Worm (Caenorhabditis elegans): Measurements from ENCODE around the gene sri-32.
A peak's percentile ranks its signal among the peaks of the same experiment; 100 is the strongest.

sri-32 gene

ce11 chrII:3113934-3114333 lies 40.3 kb downstream of the sri-32 start, which contains the start of gene clec-123:
clec-123 (plus strand) TSS chrII:3114234.
- no peak for TF ChIP-seq blmp-1 (tag; optimal IDR thresholded peaks at IDR 0.05)
- TF ChIP-seq nhr-19 (GFP tag; conservative IDR thresholded peaks at IDR 0.05): no peak
- no peak for TF ChIP-seq nhr-47 (tag; optimal IDR thresholded peaks at IDR 0.05)
- TF ChIP-seq snpc-4 (tag; optimal IDR thresholded peaks at IDR 0.05): no peak
- no peak for TF ChIP-seq ama-1 (optimal IDR thresholded peaks at IDR 0.05)
- TF ChIP-seq swsn-7 (tag; optimal IDR thresholded peaks at IDR 0.05): no peak
- TF ChIP-seq fos-1 (tag; optimal IDR thresholded peaks at IDR 0.05): no peak
- TF ChIP-seq zag-1 (tag; optimal IDR thresholded peaks at IDR 0.05): no peak
- no peak for TF ChIP-seq isw-1 (GFP tag; IDR thresholded peaks at IDR 0.05)
- no peak for TF ChIP-seq ceh-82 (tag; optimal IDR thresholded peaks at IDR 0.05)
- no peak for TF ChIP-seq nhr-90 (tag; optimal IDR thresholded peaks at IDR 0.05; ENCODE audit: poor library complexity)
- no peak for TF ChIP-seq fkh-10 (GFP tag; optimal IDR thresholded peaks at IDR 0.05)
- no peak for TF ChIP-seq ceh-63 (GFP tag; optimal IDR thresholded peaks at IDR 0.05)
- TF ChIP-seq unc-98 (GFP tag; IDR thresholded peaks at IDR 0.05): no peak
- no peak for TF ChIP-seq mab-9 (GFP tag; IDR thresholded peaks at IDR 0.05)
- no peak for TF ChIP-seq unc-86 (tag; optimal IDR thresholded peaks at IDR 0.05)
- TF ChIP-seq tlp-1 (tag; optimal IDR thresholded peaks at IDR 0.05): no peak
- TF ChIP-seq sox-4 (tag; optimal IDR thresholded peaks at IDR 0.05): no peak
- TF ChIP-seq aly-2 (tag; optimal IDR thresholded peaks at IDR 0.05): no peak
- no peak for TF ChIP-seq sup-37 (GFP tag; optimal IDR thresholded peaks at IDR 0.05)

- TF ChIP-seq nhr-90 (tag; optimal IDR thresholded peaks at IDR 0.05; ENCODE audit: poor library complexity) (no peak), snpc-4 (tag; optimal IDR thresholded peaks at IDR 0.05) (peak; percentile 45)
Measured at ce11 chrII:3113289-3113688, 41.0 kb downstream of the sri-32 start.

ce11 chrII:3112313-3112712 lies 42.0 kb downstream of the sri-32 start, which contains the start of gene Y25C1A.2:
Y25C1A.2 (plus strand) TSS chrII:3112613.
- TF ChIP-seq ztf-4 (tag; optimal IDR thresholded peaks at IDR 0.05) (no peak), egl-13 (tag; optimal IDR thresholded peaks at IDR 0.05) (no peak), lir-3 (tag; optimal IDR thresholded peaks at IDR 0.05; ENCODE audit: poor library complexity) (no peak), egl-27 (tag; optimal IDR thresholded peaks at IDR 0.05) (no peak), elt-3 (tag; optimal IDR thresholded peaks at IDR 0.05) (no peak), nhr-47 (tag; optimal IDR thresholded peaks at IDR 0.05) (no peak), isw-1 (GFP tag; IDR thresholded peaks at IDR 0.05) (no peak), mdl-1 (tag; optimal IDR thresholded peaks at IDR 0.05) (no peak), nhr-71 (tag; optimal IDR thresholded peaks at IDR 0.05) (no peak)

- TF ChIP-seq lin-14 (GFP tag; optimal IDR thresholded peaks at IDR 0.05): peak; percentile 40
- no peak for TF ChIP-seq efl-1 (optimal IDR thresholded peaks at IDR 0.05)
- no peak for TF ChIP-seq efl-1 (GFP tag; optimal IDR thresholded peaks at IDR 0.05 in 1 of 2)
- no peak for TF ChIP-seq aly-2 (tag; optimal IDR thresholded peaks at IDR 0.05)
Measured at ce11 chrII:3111147-3111546, 43.1 kb downstream of the sri-32 start, which contains the start of gene Y25C1A.13. Y25C1A.13 (minus strand) TSS chrII:3111247.

ce11 chrII:3110099-3110498 lies 44.2 kb downstream of the sri-32 start:
- TF ChIP-seq nhr-28 (tag; optimal IDR thresholded peaks at IDR 0.05) (no peak), snu-23 (GFP tag; optimal IDR thresholded peaks at IDR 0.05) (no peak)

ce11 chrII:3109533-3109932 lies 44.8 kb downstream of the sri-32 start:
- no peak for TF ChIP-seq grh-1 (GFP tag; IDR thresholded peaks at IDR 0.05)
- TF ChIP-seq ceh-82 (tag; optimal IDR thresholded peaks at IDR 0.05): no peak
- TF ChIP-seq ets-5 (GFP tag; IDR thresholded peaks at IDR 0.05): no peak
- no peak for TF ChIP-seq nhr-20 (tag; optimal IDR thresholded peaks at IDR 0.05)
- TF ChIP-seq mep-1 (tag; optimal IDR thresholded peaks at IDR 0.05): no peak
- no peak for TF ChIP-seq irx-1 (tag; optimal IDR thresholded peaks at IDR 0.05)
- TF ChIP-seq hlh-4 (tag; optimal IDR thresholded peaks at IDR 0.05): no peak
- no peak for TF ChIP-seq lin-39 (tag; optimal IDR thresholded peaks at IDR 0.05)
- no peak for TF ChIP-seq swsn-7 (tag; optimal IDR thresholded peaks at IDR 0.05)
- no peak for TF ChIP-seq mef-2 (tag; optimal IDR thresholded peaks at IDR 0.05)
- TF ChIP-seq ces-1 (GFP tag; optimal IDR thresholded peaks at IDR 0.05): no peak
- no peak for TF ChIP-seq skn-1 (tag; optimal IDR thresholded peaks at IDR 0.05)
- TF ChIP-seq blmp-1 (tag; optimal IDR thresholded peaks at IDR 0.05): no peak
- TF ChIP-seq sox-4 (tag; optimal IDR thresholded peaks at IDR 0.05): no peak
- TF ChIP-seq fkh-10 (GFP tag; optimal IDR thresholded peaks at IDR 0.05): no peak
- TF ChIP-seq nhr-90 (tag; optimal IDR thresholded peaks at IDR 0.05; ENCODE audit: poor library complexity): no peak
- TF ChIP-seq unc-98 (GFP tag; IDR thresholded peaks at IDR 0.05): no peak
- no peak for TF ChIP-seq tlp-1 (tag; optimal IDR thresholded peaks at IDR 0.05)

Data from whole organism, L1 larva.